Worm (Caenorhabditis elegans) whole organism, L2 larva: Measurements from ENCODE around the gene str-185.

Source experiments
- ZK546.5 ChIP-seq: sonication (generic microtip); optimal IDR thresholded peaks from 2 replicates; lab custom pipeline; 2017; ENCODE audit warnings: missing biosample characterization, missing genetic modification characterization
- sem-4 ChIP-seq: fragments of 150-350 bp; optimal IDR thresholded peaks from 2 replicates; lab custom pipeline; 2014; ENCODE audit warnings: missing biosample characterization, missing genetic modification reagents, missing genetic modification characterization
- skn-1 ChIP-seq: sonication (generic microtip); optimal IDR thresholded peaks from 2 replicates; lab custom pipeline; 2017; ENCODE audit warnings: missing biosample characterization, missing genetic modification characterization
- unc-62 ChIP-seq: fragments of 150-350 bp; optimal IDR thresholded peaks from 2 replicates; lab custom pipeline; 2014; ENCODE audit warnings: missing biosample characterization, missing genetic modification reagents, missing genetic modification characterization

ce11 chrIV:4456658-4457057, 26.9 kb upstream of the str-185 start:
- TF ChIP-seq unc-62 (GFP tag; lab: Kevin White, UChicago) (no peak), ZK546.5 (no peak), skn-1 (tag; lab: Kevin White, UChicago) (no peak), sem-4 (no peak)
